Fruit fly (Drosophila melanogaster) whole organism, pupa: ENCODE data around the gene CG14234.

ENCODE experiments used
- CG12605 ChIP-seq: fragments of 200-800 bp; sonication (Bioruptor generic); IDR thresholded peaks from 2 replicates; pipeline ENCODE4 v1.3.6; 2022; ENCODE audit warnings: missing biosample characterization, missing genetic modification characterization
- CG15710 ChIP-seq: fragments of 200-800 bp; sonication (Bioruptor generic); optimal IDR thresholded peaks from 2 replicates; lab custom pipeline; 2018; ENCODE audit warnings: missing biosample characterization, mild to moderate bottlenecking, missing genetic modification characterization, moderate library complexity
- CG17806 ChIP-seq: fragments of 200-800 bp; sonication (Bioruptor generic); optimal IDR thresholded peaks from 2 replicates; lab custom pipeline; 2018; ENCODE audit warnings: missing biosample characterization, mild to moderate bottlenecking, missing genetic modification characterization, moderate library complexity
- CG32121 ChIP-seq: fragments of 200-800 bp; sonication (Bioruptor generic); IDR thresholded peaks from 2 replicates; pipeline ENCODE4 v1.3.6; 2022; ENCODE audit warnings: missing biosample characterization, missing genetic modification characterization
- CG34367 ChIP-seq: fragments of 200-800 bp; sonication (Bioruptor generic); optimal IDR thresholded peaks from 2 replicates; lab custom pipeline; 2018; ENCODE audit warnings: missing biosample characterization, mild to moderate bottlenecking, missing genetic modification characterization
- CG4496 ChIP-seq: fragments of 200-800 bp; sonication (Bioruptor generic); IDR thresholded peaks from 3 replicates; pipeline ENCODE4 v1.3.6; 2022; ENCODE audit warnings: missing biosample characterization, missing genetic modification characterization
- CG8301 ChIP-seq: fragments of 200-800 bp; sonication (Bioruptor generic); optimal IDR thresholded peaks from 2 replicates; lab custom pipeline; 2018; ENCODE audit warnings: missing biosample characterization, mild to moderate bottlenecking, missing genetic modification characterization
- CG9948 ChIP-seq: fragments of 200-800 bp; sonication (Bioruptor generic); optimal IDR thresholded peaks from 2 replicates; lab custom pipeline; 2018; ENCODE audit warnings: missing biosample characterization, mild to moderate bottlenecking, missing genetic modification characterization, moderate library complexity
- D1 ChIP-seq: fragments of 200-800 bp; sonication (Bioruptor generic); optimal IDR thresholded peaks from 2 replicates; lab custom pipeline; 2018; ENCODE audit warnings: missing biosample characterization, mild to moderate bottlenecking, missing genetic modification characterization, moderate library complexity
- EcR ChIP-seq: fragments of 200-800 bp; sonication (Bioruptor generic); optimal IDR thresholded peaks from 3 replicates; lab custom pipeline; 2019; ENCODE audit warnings: missing biosample characterization, missing genetic modification characterization, mild to moderate bottlenecking, moderate library complexity, missing genetic modification reagents
- Pif1B ChIP-seq: fragments of 200-800 bp; sonication (Bioruptor generic); optimal IDR thresholded peaks from 3 replicates; lab custom pipeline; 2016; ENCODE audit warnings: missing biosample characterization, missing genetic modification characterization
- Snoo ChIP-seq: fragments of 200-800 bp; sonication (Bioruptor generic); optimal IDR thresholded peaks from 3 replicates; lab custom pipeline; 2017; ENCODE audit warnings: missing biosample characterization, mild to moderate bottlenecking, missing genetic modification characterization, inconsistent platforms
- gl ChIP-seq: fragments of 200-800 bp; sonication (Bioruptor generic); optimal IDR thresholded peaks from 2 replicates; lab custom pipeline; 2018; ENCODE audit warnings: missing biosample characterization, mild to moderate bottlenecking, missing genetic modification characterization

CG14234 gene

DNA sequence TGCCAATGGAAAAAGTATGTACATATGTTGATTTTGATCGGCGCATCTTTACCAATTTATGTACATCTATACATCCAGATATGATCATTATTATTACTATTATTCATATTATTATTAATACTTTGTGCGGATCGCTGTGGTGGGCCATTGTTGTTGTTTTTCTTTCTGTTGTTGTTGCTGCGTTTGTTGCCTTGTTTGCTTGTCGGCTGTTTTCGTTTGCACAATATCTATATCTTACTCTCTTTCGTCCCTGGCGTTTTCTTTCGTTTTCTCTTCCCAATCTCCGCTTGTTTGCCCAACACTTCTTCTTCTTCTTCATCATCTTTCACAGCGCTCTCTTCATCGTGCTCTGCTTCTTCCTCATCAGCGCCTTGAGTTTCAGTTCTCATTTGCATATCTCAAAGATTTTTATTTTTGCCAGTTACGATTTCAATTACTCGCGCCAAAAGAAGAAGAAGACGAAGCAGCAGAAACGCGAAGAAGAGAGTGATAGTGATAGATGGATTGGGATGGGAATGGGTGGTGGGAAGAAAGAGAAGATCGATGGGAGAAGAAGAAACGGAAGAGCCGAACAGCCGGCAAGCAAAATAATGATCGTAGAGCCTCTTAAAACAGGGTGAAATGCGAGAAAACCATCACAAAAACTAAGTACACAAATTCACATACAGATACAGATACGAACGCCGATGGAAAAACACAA lies 52.7 kb downstream of the CG14234 start:
- no peak for TF ChIP-seq CG8301 (tag; lab: Kevin White, UChicago)
- no peak for TF ChIP-seq gl (tag; lab: Kevin White, UChicago)
- TF ChIP-seq D1 (tag; lab: Kevin White, UChicago): no peak
- no peak for TF ChIP-seq CG12605 (GFP tag; lab: Robert Waterston, UW)
- 0 out of 3 replicates have a peak, but pooled peaks have one; percentile 21 for TF ChIP-seq CG4496 (GFP tag; lab: Robert Waterston, UW)
- TF ChIP-seq Snoo (tag; lab: Kevin White, UChicago): no peak
- no peak for TF ChIP-seq Pif1B (GFP tag; lab: Kevin White, UChicago)

DNA sequence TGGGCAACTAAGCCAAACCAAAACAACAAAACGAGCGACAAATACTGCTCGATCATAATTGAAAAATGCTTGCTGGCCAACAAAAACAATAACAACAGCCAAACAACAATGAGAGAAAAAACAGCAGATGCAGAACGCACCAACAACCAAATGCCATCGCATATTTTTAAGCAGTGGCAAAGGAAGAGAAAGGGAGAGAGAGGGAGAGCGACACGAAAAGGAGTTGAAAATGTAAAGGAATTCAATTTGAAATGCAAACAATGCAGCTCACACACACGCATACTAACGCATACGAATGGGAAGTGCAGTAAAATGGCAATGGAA lies 53.2 kb downstream of the CG14234 start:
- TF ChIP-seq CG9948 (tag; lab: Kevin White, UChicago) (no peak), D1 (tag; lab: Kevin White, UChicago) (no peak), CG32121 (GFP tag; lab: Robert Waterston, UW) (no peak), CG17806 (tag; lab: Kevin White, UChicago) (no peak), EcR (GFP tag; lab: Kevin White, UChicago) (no peak), CG15710 (tag; lab: Kevin White, UChicago) (no peak), CG12605 (GFP tag; lab: Robert Waterston, UW) (no peak), Snoo (tag; lab: Kevin White, UChicago) (no peak), CG34367 (no peak)
